Fruit fly (Drosophila melanogaster): Measurements from ENCODE around the gene CG17350.

The CG17350 gene

DNA sequence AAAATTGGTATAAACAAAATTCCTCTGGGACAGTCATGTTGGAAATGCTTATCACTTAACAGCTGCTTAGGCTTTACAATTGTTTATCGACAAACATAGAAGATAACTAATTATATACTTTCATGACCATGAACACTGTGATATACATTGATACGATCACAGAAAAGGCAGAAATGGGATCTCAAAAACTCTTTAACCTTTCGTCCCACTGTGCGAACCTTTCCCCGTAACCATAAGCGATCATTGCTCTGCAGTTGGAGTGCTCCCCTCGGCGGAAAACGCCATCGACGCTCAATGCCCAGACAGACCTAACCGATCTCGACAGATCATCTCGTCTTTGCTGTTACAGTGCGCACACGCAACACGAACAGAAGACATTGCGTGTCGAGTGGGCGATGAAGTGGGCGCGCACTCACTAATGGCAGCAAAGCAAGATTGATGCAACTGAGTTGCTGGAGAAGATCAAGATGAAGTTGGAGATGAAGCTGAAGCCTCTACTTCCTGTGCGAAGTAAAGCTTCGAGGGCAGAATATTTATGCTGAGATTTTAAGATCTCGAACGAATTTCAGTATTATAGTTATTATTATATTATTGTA, 43.7 kb downstream of the CG17350 start (continued):
- TF ChIP-seq CG3726 (GFP tag; IDR thresholded peaks at IDR 0.05) (no peak), salm (tag; optimal IDR thresholded peaks at IDR 0.05) (no peak), grau (tag; optimal IDR thresholded peaks at IDR 0.05) (peak; percentile 74), CHES-1-like (GFP tag; optimal IDR thresholded peaks at IDR 0.05) (no peak), wdn (GFP tag; IDR thresholded peaks at IDR 0.05) (no peak), stc (GFP tag; IDR thresholded peaks at IDR 0.05) (no peak), CG9797 (GFP tag; optimal IDR thresholded peaks at IDR 0.05) (no peak), CG10267 (tag; optimal IDR thresholded peaks at IDR 0.05) (no peak), CG4360 (GFP tag; IDR thresholded peaks at IDR 0.05) (no peak), dysf (GFP tag; IDR thresholded peaks at IDR 0.05) (peak; percentile 13; the same call in 1 of the 3 replicates), da (GFP tag; optimal IDR thresholded peaks at IDR 0.05) (no peak), CG15514 (GFP tag; optimal IDR thresholded peaks at IDR 0.05) (no peak)

DNA sequence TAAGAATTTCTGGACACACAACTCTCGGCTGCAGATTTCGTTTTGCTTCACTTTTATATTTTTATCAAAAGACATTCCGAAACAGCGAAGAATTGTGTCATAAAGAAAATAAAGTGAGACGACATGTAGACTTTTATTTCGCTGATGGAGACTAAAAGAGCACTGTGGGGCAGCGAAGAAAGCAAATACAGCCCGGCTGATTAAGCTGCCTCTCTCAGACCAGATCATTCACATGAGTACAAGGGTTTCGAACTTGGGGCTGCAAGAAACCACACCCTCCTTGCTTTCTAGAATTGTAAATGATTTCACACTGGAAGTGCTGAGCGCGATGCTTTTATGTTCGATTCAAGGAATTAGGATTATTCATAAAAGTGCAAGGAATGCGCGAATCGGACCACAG, 44.4 kb downstream of the CG17350 start:
- TF ChIP-seq NK7.1 (GFP tag; optimal IDR thresholded peaks at IDR 0.05), result no peak
- TF ChIP-seq sd (tag; optimal IDR thresholded peaks at IDR 0.05), result peak; percentile 34
- peak; percentile 50 for TF ChIP-seq nom (GFP tag; optimal IDR thresholded peaks at IDR 0.05)
- TF ChIP-seq chinmo (GFP tag; IDR thresholded peaks at IDR 0.05; ENCODE audit: partially characterized antibody), result 0 out of 4 replicates have a peak, but pooled peaks have one; percentile 39
- TF ChIP-seq Bgb (GFP tag; IDR thresholded peaks at IDR 0.05; ENCODE audit: partially characterized antibody), result 0 out of 2 replicates have a peak, but pooled peaks have one; percentile 24
- no peak for TF ChIP-seq CG10209 (GFP tag; optimal IDR thresholded peaks at IDR 0.05)
- peak; percentile 61 for TF ChIP-seq Med (GFP tag)
- no peak for TF ChIP-seq CG6854 (GFP tag; optimal IDR thresholded peaks at IDR 0.05)

DNA sequence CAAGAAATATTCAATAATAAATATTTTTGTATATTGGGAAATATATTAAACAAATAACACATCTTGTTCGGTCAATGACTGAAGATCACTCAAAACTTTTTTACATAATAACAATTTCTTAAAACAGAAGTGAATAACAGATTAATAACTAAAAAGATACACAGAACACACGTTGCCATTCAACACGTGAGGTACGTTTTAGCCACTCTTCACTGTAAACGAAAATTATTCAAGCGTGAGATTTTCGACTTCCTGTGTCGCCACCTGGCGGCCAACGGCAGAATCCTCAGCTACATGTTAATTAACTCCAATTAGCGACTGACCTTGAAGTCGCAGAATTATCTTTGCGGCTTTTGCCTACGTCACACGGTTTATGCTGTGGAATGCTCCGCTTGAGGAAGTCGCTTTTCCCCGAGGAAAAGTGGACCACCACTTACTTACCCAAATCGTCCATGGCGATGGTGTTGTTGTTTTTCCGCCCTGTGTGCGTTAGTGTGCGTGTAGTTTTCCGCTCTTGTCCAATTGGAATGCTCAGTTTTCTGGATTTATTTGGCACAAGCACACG, 45.1 kb downstream of the CG17350 start:
- TF ChIP-seq Adf1 (GFP tag; IDR thresholded peaks at IDR 0.05) (peak; percentile 30), CG1529 (GFP tag; optimal IDR thresholded peaks at IDR 0.05) (peak; percentile 52), pan (optimal IDR thresholded peaks at IDR 0.05) (no peak), pan (GFP tag; optimal IDR thresholded peaks at IDR 0.05 in 1 of 2, IDR thresholded peaks at IDR 0.05 in 1 of 2) (peak in 1 of 2 experiments; percentile 79), pros (GFP tag; optimal IDR thresholded peaks at IDR 0.05) (peak; percentile 81), CG2129 (GFP tag; IDR thresholded peaks at IDR 0.05; ENCODE audit: partially characterized antibody) (no peak), lov (optimal IDR thresholded peaks at IDR 0.05) (no peak), lov (GFP tag; IDR thresholded peaks at IDR 0.05) (peak; percentile 72; the same call in 2 of the 3 replicates), cwo (GFP tag; optimal IDR thresholded peaks at IDR 0.05) (peak; percentile 72), Hr51 (GFP tag; optimal IDR thresholded peaks at IDR 0.05) (peak; percentile 16 to 82), CG10274 (GFP tag; optimal IDR thresholded peaks at IDR 0.05) (peak; percentile 18), CG12155 (GFP tag; optimal IDR thresholded peaks at IDR 0.05) (peak; percentile 44), zfh1 (GFP tag; IDR thresholded peaks at IDR 0.05) (peak; percentile 82), Atf6 (GFP tag; IDR thresholded peaks at IDR 0.05) (peak; percentile 77), mam (GFP tag; optimal IDR thresholded peaks at IDR 0.05) (peak; percentile 59), Nf-YA (GFP tag; IDR thresholded peaks at IDR 0.05) (peak; percentile 39; the same call in 1 of the 2 replicates), CG7987 (GFP tag; optimal IDR thresholded peaks at IDR 0.05) (no peak), Atf-2 (GFP tag; optimal IDR thresholded peaks at IDR 0.05) (peak; percentile 40), Vsx1 (GFP tag; optimal IDR thresholded peaks at IDR 0.05) (peak; percentile 88), Blimp-1 (GFP tag; optimal IDR thresholded peaks at IDR 0.05) (peak; percentile 66), ewg (GFP tag; optimal IDR thresholded peaks at IDR 0.05) (peak; percentile 10), CG6175 (GFP tag; IDR thresholded peaks at IDR 0.05) (0 out of 3 replicates have a peak, but pooled peaks have one; percentile 12), lbe (GFP tag; optimal IDR thresholded peaks at IDR 0.05) (peak; percentile 12), Kr (GFP tag; optimal IDR thresholded peaks at IDR 0.05) (no peak), CG5245 (GFP tag; optimal IDR thresholded peaks at IDR 0.05) (peak; percentile 55), phol (tag; optimal IDR thresholded peaks at IDR 0.05) (peak; percentile 75), twi (tag; optimal IDR thresholded peaks at IDR 0.05) (peak; percentile 45)
